Fruit fly (Drosophila melanogaster) whole organism, pupa: Measurements from ENCODE around the gene CG46339.

Experiments
- CG13204 ChIP-seq: fragments of 200-800 bp; sonication (Bioruptor generic); optimal IDR thresholded peaks from 2 replicates; lab custom pipeline; 2018; ENCODE audit warnings: missing biosample characterization, mild to moderate bottlenecking, missing genetic modification characterization, moderate library complexity
- CG32121 ChIP-seq: fragments of 200-800 bp; sonication (Bioruptor generic); IDR thresholded peaks from 2 replicates; pipeline ENCODE4 v1.3.6; 2022; ENCODE audit warnings: missing biosample characterization, missing genetic modification characterization
- CG4496 ChIP-seq: fragments of 200-800 bp; sonication (Bioruptor generic); IDR thresholded peaks from 3 replicates; pipeline ENCODE4 v1.3.6; 2022; ENCODE audit warnings: missing biosample characterization, missing genetic modification characterization
- CG8159 ChIP-seq: fragments of 200-800 bp; sonication (Bioruptor generic); optimal IDR thresholded peaks from 3 replicates; lab custom pipeline; 2018; ENCODE audit warnings: missing biosample characterization, mild to moderate bottlenecking, missing genetic modification characterization, moderate library complexity
- D1 ChIP-seq: fragments of 200-800 bp; sonication (Bioruptor generic); optimal IDR thresholded peaks from 2 replicates; lab custom pipeline; 2018; ENCODE audit warnings: missing biosample characterization, mild to moderate bottlenecking, missing genetic modification characterization, moderate library complexity
- EcR ChIP-seq: fragments of 200-800 bp; sonication (Bioruptor generic); optimal IDR thresholded peaks from 3 replicates; lab custom pipeline; 2019; ENCODE audit warnings: missing biosample characterization, missing genetic modification characterization, mild to moderate bottlenecking, moderate library complexity, missing genetic modification reagents
- Ets98B ChIP-seq: fragments of 200-800 bp; sonication (Bioruptor generic); IDR thresholded peaks from 2 replicates; pipeline ENCODE4 v1.3.6; 2022; ENCODE audit warnings: missing biosample characterization, missing genetic modification characterization
- Pif1A ChIP-seq: fragments of 200-800 bp; sonication (Bioruptor generic); optimal IDR thresholded peaks from 3 replicates; lab custom pipeline; 2016; ENCODE audit warnings: missing biosample characterization, missing genetic modification characterization
- Pif1B ChIP-seq: fragments of 200-800 bp; sonication (Bioruptor generic); optimal IDR thresholded peaks from 3 replicates; lab custom pipeline; 2016; ENCODE audit warnings: missing biosample characterization, missing genetic modification characterization
- gl ChIP-seq: fragments of 200-800 bp; sonication (Bioruptor generic); optimal IDR thresholded peaks from 2 replicates; lab custom pipeline; 2018; ENCODE audit warnings: missing biosample characterization, mild to moderate bottlenecking, missing genetic modification characterization

DNA sequence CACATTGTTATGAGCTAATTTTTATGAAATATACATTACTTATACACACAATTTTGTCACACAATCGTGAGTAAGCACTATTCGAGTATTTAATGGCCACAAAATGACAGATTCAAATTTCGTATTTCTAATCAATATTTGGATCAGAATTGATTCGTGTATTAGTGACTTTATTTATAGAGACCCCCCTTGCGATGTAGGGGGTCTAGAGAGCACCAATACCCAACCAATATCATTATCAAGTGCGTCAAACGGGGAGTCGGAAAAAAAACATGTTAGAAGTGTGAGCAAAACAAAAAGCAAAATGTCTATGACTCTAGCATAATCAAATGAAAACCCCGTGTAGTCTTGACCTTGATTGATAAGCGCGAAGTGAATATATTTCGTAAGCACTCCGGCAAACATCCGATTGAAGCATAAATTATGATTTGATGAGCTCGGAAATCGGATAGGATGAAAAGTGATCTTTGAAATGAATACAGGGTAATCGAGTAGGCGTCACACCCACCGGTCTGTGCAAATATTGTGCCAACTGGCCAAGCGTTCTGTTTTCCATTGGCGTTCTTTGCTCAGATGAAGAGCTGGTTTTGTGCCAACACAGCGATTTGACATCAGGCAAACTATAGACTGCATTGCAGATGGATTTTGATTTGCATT is 36.8 kb downstream of the CG46339 start:
- TF ChIP-seq gl (tag; lab: Kevin White, UChicago) = no peak
- no peak for TF ChIP-seq CG8159
- TF ChIP-seq Ets98B (GFP tag; lab: Robert Waterston, UW) = no peak
- TF ChIP-seq Pif1B (GFP tag; lab: Kevin White, UChicago) = no peak
- TF ChIP-seq CG32121 = no peak
- TF ChIP-seq Pif1A = no peak
- no peak for TF ChIP-seq CG4496 (GFP tag; lab: Robert Waterston, UW)
- no peak for TF ChIP-seq EcR (GFP tag; lab: Kevin White, UChicago)
- no peak for TF ChIP-seq D1 (tag; lab: Kevin White, UChicago)
- TF ChIP-seq CG13204 (GFP tag; lab: Kevin White, UChicago) = no peak
